Fruit fly (Drosophila melanogaster): ENCODE data around the gene CG8476.

DNA sequence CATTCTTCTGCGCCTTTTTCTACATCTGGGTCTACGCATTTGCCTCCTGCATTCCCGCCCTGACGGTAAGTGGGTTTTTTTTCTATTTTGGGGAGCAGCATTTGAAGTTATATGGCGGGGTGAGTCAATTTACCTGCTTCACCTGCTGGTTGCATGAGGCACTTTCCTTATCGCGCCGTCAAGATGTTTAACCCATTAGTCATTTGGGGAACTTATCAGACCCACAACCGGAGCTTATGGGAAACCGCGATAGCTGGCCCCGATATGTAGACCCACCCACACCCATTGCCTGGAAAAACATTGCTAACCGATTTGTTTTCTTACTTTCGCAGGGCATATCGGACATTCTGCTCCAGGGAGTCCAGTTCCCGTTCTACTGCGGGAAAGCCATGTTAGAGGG is 41.3 kb upstream of the CG8476 start:
- TF ChIP-seq fd96Ca (GFP tag; IDR thresholded peaks at IDR 0.05) (no peak), CG13204 (GFP tag; optimal IDR thresholded peaks at IDR 0.05) (no peak), EcR (GFP tag; optimal IDR thresholded peaks at IDR 0.05) (no peak), Pif1B (GFP tag; optimal IDR thresholded peaks at IDR 0.05) (no peak), gl (tag; optimal IDR thresholded peaks at IDR 0.05) (no peak), D1 (tag; optimal IDR thresholded peaks at IDR 0.05) (no peak)
